Worm (Caenorhabditis elegans): ENCODE measurements around the gene srv-25.
A peak's percentile ranks its signal among the peaks of the same experiment; 100 is the strongest.
"Not testable (repeated sequence)": the region's sequence is repeated elsewhere in the genome, so short reads cannot be mapped to it uniquely, and the experiment has no call there.

Gene srv-25

DNA sequence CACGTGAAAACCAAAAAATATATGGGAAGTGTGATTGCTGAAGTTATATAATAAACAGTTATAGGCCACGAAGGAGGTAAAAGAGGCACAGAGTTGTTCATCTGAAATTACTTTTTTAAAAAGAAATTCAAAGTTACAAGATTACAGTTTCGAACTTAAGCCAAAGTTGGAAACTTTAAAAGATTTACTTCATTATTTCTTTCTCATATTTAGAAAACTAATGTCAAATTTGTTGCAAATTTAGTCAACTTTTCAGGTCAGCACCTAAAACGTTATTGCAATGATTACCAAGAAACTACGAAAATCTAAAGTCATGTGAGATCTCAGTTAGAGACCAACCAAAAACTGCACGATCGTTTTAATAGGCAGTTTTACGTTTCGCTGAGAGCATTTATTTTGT is at the start of gene srv-25:
Gene srv-25 (minus strand): TSS at position 101 of the 400 bp plus-strand sequence.
- TF ChIP-seq K02D7.2 (tag; optimal IDR thresholded peaks at IDR 0.05) (no peak), hlh-30 (tag; optimal IDR thresholded peaks at IDR 0.05; ENCODE audit: insufficient read depth) (no peak), elt-4 (tag; optimal IDR thresholded peaks at IDR 0.05) (no peak)

ce11 chrIV:6347213-6347612 is 43.7 kb upstream of the srv-25 start, which contains the start of gene Y73B6BL.289:
Gene Y73B6BL.289 (plus strand): TSS chrIV:6347513.
- TF ChIP-seq tbx-7, gmeb-2, rnt-1 (tag; optimal IDR thresholded peaks at IDR 0.05): not testable (repeated sequence)

DNA sequence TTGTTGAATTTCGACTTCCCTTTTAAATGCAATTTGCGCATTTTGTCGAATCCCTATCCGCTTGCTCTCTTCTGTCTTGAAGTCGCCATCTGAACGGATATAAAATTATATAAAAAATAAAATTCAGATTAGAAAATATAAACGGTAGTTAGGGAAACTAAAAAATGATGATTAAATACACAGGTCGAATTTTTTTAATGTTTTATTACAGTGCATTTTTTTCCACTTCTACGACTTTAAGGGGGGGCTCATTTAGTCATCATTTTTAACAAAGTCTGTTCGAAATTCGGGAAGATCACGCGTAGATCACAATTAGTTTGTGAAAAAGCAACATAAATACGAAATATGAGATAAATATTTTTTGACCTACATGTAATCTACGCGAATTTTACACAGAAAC is 39.3 kb upstream of the srv-25 start, which contains the start of gene Y73B6BL.14:
Gene Y73B6BL.14 (minus strand): TSS at position 101 of the 400 bp plus-strand sequence.
- TF ChIP-seq eyg-1 (tag; optimal IDR thresholded peaks at IDR 0.05) (no peak), pqm-1 (tag; optimal IDR thresholded peaks at IDR 0.05) (no peak), hlh-8 (tag; optimal IDR thresholded peaks at IDR 0.05) (no peak), ceh-48 (tag; optimal IDR thresholded peaks at IDR 0.05) (no peak), hlh-13 (GFP tag; optimal IDR thresholded peaks at IDR 0.05) (no peak), pha-4 (tag; optimal IDR thresholded peaks at IDR 0.05) (no peak), sdc-2 (tag; optimal IDR thresholded peaks at IDR 0.05) (no peak), gmeb-2 (tag; optimal IDR thresholded peaks at IDR 0.05) (no peak)

ce11 chrIV:6342431-6342830 is 38.9 kb upstream of the srv-25 start, which contains the start of gene Y73B6BL.288:
Gene Y73B6BL.288 (minus strand): TSS chrIV:6342531.
- TF ChIP-seq pax-1 (tag; optimal IDR thresholded peaks at IDR 0.05), result no peak
- TF ChIP-seq ref-2 (tag; optimal IDR thresholded peaks at IDR 0.05), result no peak

ce11 chrIV:6337353-6337752 is 33.8 kb upstream of the srv-25 start, which contains the start of gene ipla-6:
Gene ipla-6 (plus strand): TSS chrIV:6337653.
- TF ChIP-seq hlh-8 (tag; optimal IDR thresholded peaks at IDR 0.05) (no peak), hlh-6 (tag; optimal IDR thresholded peaks at IDR 0.05) (no peak), npax-4 (tag; optimal IDR thresholded peaks at IDR 0.05) (no peak), ceh-2 (tag; optimal IDR thresholded peaks at IDR 0.05) (no peak), che-1 (tag; optimal IDR thresholded peaks at IDR 0.05) (no peak), dmd-4 (tag; optimal IDR thresholded peaks at IDR 0.05; ENCODE audit: borderline replicate concordance) (no peak), madf-2 (tag; optimal IDR thresholded peaks at IDR 0.05) (no peak), ceh-34 (tag; optimal IDR thresholded peaks at IDR 0.05) (no peak), ceh-18 (tag; optimal IDR thresholded peaks at IDR 0.05) (no peak), ceh-14 (tag; optimal IDR thresholded peaks at IDR 0.05) (no peak), ref-2 (tag; optimal IDR thresholded peaks at IDR 0.05) (no peak)

ce11 chrIV:6336748-6337147 is 33.2 kb upstream of the srv-25 start:
- no peak for TF ChIP-seq unc-86 (tag; optimal IDR thresholded peaks at IDR 0.05)
- peak; percentile 66 for TF ChIP-seq rnt-1 (tag; optimal IDR thresholded peaks at IDR 0.05)
- TF ChIP-seq hlh-8 (tag; optimal IDR thresholded peaks at IDR 0.05), result peak; percentile 7
- TF ChIP-seq C08G9.2 (tag; optimal IDR thresholded peaks at IDR 0.05), result no peak
- peak; percentile 38 for TF ChIP-seq pros-1 (tag; optimal IDR thresholded peaks at IDR 0.05)
- no peak for TF ChIP-seq hlh-6 (tag; optimal IDR thresholded peaks at IDR 0.05)
- TF ChIP-seq Y22D7AL.16 (tag; optimal IDR thresholded peaks at IDR 0.05), result no peak
- TF ChIP-seq K02D7.2 (tag; optimal IDR thresholded peaks at IDR 0.05), result no peak
- peak; percentile 51 for TF ChIP-seq tbx-2 (tag; optimal IDR thresholded peaks at IDR 0.05)
- TF ChIP-seq unc-42 (tag; optimal IDR thresholded peaks at IDR 0.05), result peak; percentile 18
- no peak for TF ChIP-seq hlh-15 (tag; optimal IDR thresholded peaks at IDR 0.05)
- peak; percentile 68 for TF ChIP-seq ref-2 (tag; optimal IDR thresholded peaks at IDR 0.05)
- TF ChIP-seq ceh-18 (tag; optimal IDR thresholded peaks at IDR 0.05), result peak; percentile 89
- no peak for TF ChIP-seq syd-9 (tag; optimal IDR thresholded peaks at IDR 0.05)
- peak; percentile 47 for TF ChIP-seq ceh-30 (tag; optimal IDR thresholded peaks at IDR 0.05)
- TF ChIP-seq nhr-11 (tag; optimal IDR thresholded peaks at IDR 0.05), result no peak
- peak; percentile 91 for TF ChIP-seq unc-55 (GFP tag; optimal IDR thresholded peaks at IDR 0.05)
- TF ChIP-seq nfya-1 (tag; optimal IDR thresholded peaks at IDR 0.05), result peak; percentile 82
- peak; percentile 96 for TF ChIP-seq hlh-30 (tag; optimal IDR thresholded peaks at IDR 0.05; ENCODE audit: insufficient read depth)
- TF ChIP-seq mec-3 (tag; optimal IDR thresholded peaks at IDR 0.05; ENCODE audit: borderline replicate concordance), result no peak
- peak; percentile 56 for TF ChIP-seq ceh-31 (tag; optimal IDR thresholded peaks at IDR 0.05)
- TF ChIP-seq pha-4 (tag; optimal IDR thresholded peaks at IDR 0.05), result no peak
- no peak for TF ChIP-seq F13H6.1 (tag; optimal IDR thresholded peaks at IDR 0.05)
- peak; percentile 25 for TF ChIP-seq dve-1 (tag; optimal IDR thresholded peaks at IDR 0.05)
- TF ChIP-seq gmeb-2 (tag; optimal IDR thresholded peaks at IDR 0.05), result no peak
